Worm (Caenorhabditis elegans): ENCODE measurements around the gene nspe-6.

Gene nspe-6

DNA sequence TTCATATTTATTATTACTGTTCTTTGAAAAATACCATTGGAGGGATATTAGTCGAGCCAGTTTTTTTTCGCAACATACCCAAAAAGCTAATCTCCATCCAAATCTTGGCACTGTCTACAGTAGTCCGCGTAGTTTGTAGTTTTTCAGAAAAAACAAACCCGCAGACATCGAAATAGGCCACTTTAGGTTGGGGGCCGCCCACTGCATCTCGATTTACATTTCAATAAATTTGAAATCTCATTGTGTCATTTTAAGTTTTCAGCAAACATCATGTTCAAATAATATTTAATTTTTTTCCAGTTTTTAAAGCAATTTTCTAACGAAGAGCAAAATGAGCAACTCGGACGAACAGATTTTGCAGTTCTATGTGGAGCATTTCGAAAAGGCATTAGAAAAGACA is 24.4 kb upstream of the nspe-6 start, which contains the start of gene nhr-235:
Gene nhr-235, plus strand, starts transcription at position 301 of the 400 bp plus-strand sequence.
- TF ChIP-seq nfya-1 (tag; optimal IDR thresholded peaks at IDR 0.05) = no peak
- TF ChIP-seq eyg-1 (tag; optimal IDR thresholded peaks at IDR 0.05) = no peak
- no peak for TF ChIP-seq sox-2 (GFP tag; IDR thresholded peaks at IDR 0.05)
- no peak for TF ChIP-seq gmeb-2 (tag; optimal IDR thresholded peaks at IDR 0.05)
- TF ChIP-seq ceh-45 (GFP tag; IDR thresholded peaks at IDR 0.05) = no peak
- no peak for TF ChIP-seq K09A11.1 (tag; optimal IDR thresholded peaks at IDR 0.05; ENCODE audit: insufficient read depth)
- TF ChIP-seq sdc-2 (tag; optimal IDR thresholded peaks at IDR 0.05) = no peak
- TF ChIP-seq fkh-6 (tag; optimal IDR thresholded peaks at IDR 0.05) = no peak
- TF ChIP-seq mec-3 (tag; optimal IDR thresholded peaks at IDR 0.05; ENCODE audit: borderline replicate concordance) = no peak
- no peak for TF ChIP-seq syd-9 (tag; optimal IDR thresholded peaks at IDR 0.05)
- no peak for TF ChIP-seq tbx-2 (tag; optimal IDR thresholded peaks at IDR 0.05)
- no peak for TF ChIP-seq ref-2 (tag; optimal IDR thresholded peaks at IDR 0.05)
- no peak for TF ChIP-seq ceh-48 (tag; optimal IDR thresholded peaks at IDR 0.05)

DNA sequence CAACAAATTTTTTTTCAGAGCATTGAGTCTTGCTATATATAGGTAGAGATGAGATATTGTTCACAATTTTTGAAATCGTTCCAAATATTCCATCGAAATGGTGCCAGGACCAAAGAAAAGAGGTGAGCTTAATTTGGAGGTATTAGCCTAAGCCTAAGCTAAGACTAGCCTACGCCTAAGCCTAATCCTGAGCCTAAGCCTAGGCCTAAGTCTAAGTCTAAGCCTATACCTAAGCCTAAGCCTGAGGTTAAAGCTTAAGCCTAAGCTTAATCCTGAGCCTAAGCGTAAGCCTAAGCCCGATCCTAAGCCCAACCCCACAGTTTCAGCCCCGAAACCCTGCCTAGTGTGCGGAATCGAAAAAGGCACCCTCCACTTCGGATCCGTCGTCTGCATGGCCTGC is 20.6 kb upstream of the nspe-6 start, which contains the start of gene nhr-234:
Gene nhr-234, plus strand, starts transcription at position 77 of the 400 bp plus-strand sequence.
- TF ChIP-seq ceh-6 (GFP tag; optimal IDR thresholded peaks at IDR 0.05) (no peak), dve-1 (tag; optimal IDR thresholded peaks at IDR 0.05) (peak; percentile 68)

ce11 chrII:12634749-12635318 is 18.9 kb upstream of the nspe-6 start, which contains the start of gene Y38E10A.17:
Y38E10A.17 (minus strand) TSS chrII:12634799.
- no peak for TF ChIP-seq fkh-6 (tag; optimal IDR thresholded peaks at IDR 0.05)
- no peak for TF ChIP-seq K09A11.1 (tag; optimal IDR thresholded peaks at IDR 0.05; ENCODE audit: insufficient read depth)
- TF ChIP-seq elt-4 (tag; optimal IDR thresholded peaks at IDR 0.05) = no peak
- no peak for TF ChIP-seq hlh-8 (tag; optimal IDR thresholded peaks at IDR 0.05)
- TF ChIP-seq unc-55 (GFP tag; optimal IDR thresholded peaks at IDR 0.05) = no peak
- TF ChIP-seq sdc-2 (tag; optimal IDR thresholded peaks at IDR 0.05) = no peak
- TF ChIP-seq fkh-10 (GFP tag; optimal IDR thresholded peaks at IDR 0.05) = no peak
- TF ChIP-seq unc-86 (tag; optimal IDR thresholded peaks at IDR 0.05) = no peak
- TF ChIP-seq C08G9.2 (tag; optimal IDR thresholded peaks at IDR 0.05) = no peak
- TF ChIP-seq hlh-30 (tag; optimal IDR thresholded peaks at IDR 0.05; ENCODE audit: insufficient read depth) = no peak
- no peak for TF ChIP-seq ceh-31 (tag; optimal IDR thresholded peaks at IDR 0.05)
- TF ChIP-seq nhr-11 (tag; optimal IDR thresholded peaks at IDR 0.05) = no peak
- TF ChIP-seq ets-4 (tag; optimal IDR thresholded peaks at IDR 0.05) = no peak
- TF ChIP-seq npax-4 (tag; optimal IDR thresholded peaks at IDR 0.05) = no peak
- TF ChIP-seq hlh-6 (tag; optimal IDR thresholded peaks at IDR 0.05) = no peak
- no peak for TF ChIP-seq ceh-9 (tag; optimal IDR thresholded peaks at IDR 0.05)
- no peak for TF ChIP-seq pros-1 (tag; optimal IDR thresholded peaks at IDR 0.05)

DNA sequence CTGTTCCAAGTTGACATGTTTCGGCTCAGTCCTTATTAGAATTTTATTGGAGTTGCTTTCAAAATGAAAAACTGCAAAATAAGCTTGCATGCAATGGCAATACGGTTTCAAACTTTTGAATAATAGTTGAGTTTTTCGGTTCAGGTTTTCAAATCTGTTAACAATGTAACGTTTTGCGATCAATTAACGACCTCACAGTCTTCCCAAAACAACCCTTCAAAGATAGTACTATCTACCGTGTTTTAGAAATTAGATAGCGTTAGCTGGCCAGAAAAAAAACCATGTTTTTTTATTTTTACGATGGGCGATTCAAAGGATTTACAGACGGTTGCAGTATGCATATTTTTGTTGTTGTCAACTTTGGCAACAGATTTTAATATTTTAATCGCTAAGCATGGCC is 14.9 kb upstream of the nspe-6 start, which contains the start of gene Y38E10A.34:
Gene Y38E10A.34, plus strand, starts transcription at position 301 of the 400 bp plus-strand sequence.
- TF ChIP-seq sox-4 (tag; optimal IDR thresholded peaks at IDR 0.05) (no peak), pax-1 (tag; optimal IDR thresholded peaks at IDR 0.05) (no peak), zip-5 (tag; optimal IDR thresholded peaks at IDR 0.05) (no peak), gmeb-2 (tag; optimal IDR thresholded peaks at IDR 0.05) (no peak), lin-11 (tag; optimal IDR thresholded peaks at IDR 0.05) (no peak), ets-4 (tag; optimal IDR thresholded peaks at IDR 0.05) (no peak), ceh-14 (tag; optimal IDR thresholded peaks at IDR 0.05) (no peak), odd-2 (tag; optimal IDR thresholded peaks at IDR 0.05) (no peak), ztf-16 (tag; optimal IDR thresholded peaks at IDR 0.05) (no peak), fkh-6 (tag; optimal IDR thresholded peaks at IDR 0.05) (no peak), F13H6.1 (tag; optimal IDR thresholded peaks at IDR 0.05) (no peak), nfya-1 (tag; optimal IDR thresholded peaks at IDR 0.05) (no peak), unc-55 (GFP tag; optimal IDR thresholded peaks at IDR 0.05) (no peak)

Data from whole organism, late embryonic.